Fruit fly (Drosophila melanogaster) ovary, adult (tissue): Measurements from ENCODE around the gene r.
A peak's percentile ranks its signal among the peaks of the same experiment; 100 is the strongest.

Source experiments
- CG17801 ChIP-seq: fragments of 200-800 bp; optimal IDR thresholded peaks from 2 replicates; lab custom pipeline; 2019; ENCODE audit warnings: missing biosample characterization, mild to moderate bottlenecking, missing genetic modification characterization, moderate library complexity; ENCODE audit not compliant: partially characterized antibody

The r gene

DNA sequence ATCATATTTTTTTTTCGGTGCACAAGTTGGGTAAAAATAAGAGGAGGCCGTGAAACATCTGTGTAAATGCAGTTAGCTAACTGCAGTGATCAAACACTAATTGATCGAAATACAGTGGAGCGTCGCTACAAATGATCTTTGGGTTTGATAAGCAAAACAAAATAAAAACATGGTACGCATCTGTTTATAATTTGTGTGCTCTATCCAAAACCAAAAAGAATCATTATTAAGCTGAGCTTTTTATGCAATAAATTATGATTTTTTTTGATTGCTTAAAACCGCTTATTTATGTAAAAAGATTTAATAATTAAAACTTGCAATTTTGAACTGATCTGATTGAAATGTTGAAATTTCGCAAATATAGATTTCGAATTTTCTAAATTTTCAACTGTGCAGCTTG, 15.1 kb downstream of the r start:
- TF ChIP-seq CG17801 (GFP tag; lab: Kevin White, UChicago) = no peak

dm6 chrX:16670691-16671481, 15.7 kb downstream of the r start:
- TF ChIP-seq CG17801 (GFP tag; lab: Kevin White, UChicago) = no peak

DNA sequence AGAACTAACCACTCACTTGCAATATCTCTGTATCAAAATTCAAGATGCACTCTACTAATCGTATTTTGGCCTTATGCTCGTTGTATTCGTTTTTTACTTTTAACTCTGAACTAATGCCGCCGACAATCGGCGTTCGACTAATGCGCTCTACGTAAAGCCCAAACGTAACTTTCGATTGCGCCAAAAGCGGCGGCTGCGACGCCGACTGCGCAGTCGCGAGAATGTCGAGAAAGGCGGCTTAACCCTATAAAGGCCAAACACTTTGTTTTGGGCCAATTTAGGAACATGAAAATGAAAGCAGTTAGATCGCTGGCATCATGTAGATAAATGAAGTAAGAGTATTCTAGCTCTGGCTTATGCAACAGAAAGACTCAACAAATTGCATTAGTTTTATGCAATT, 17.7 kb downstream of the r start:
- no peak for TF ChIP-seq CG17801 (GFP tag; lab: Kevin White, UChicago)

dm6 chrX:16674538-16674937, 19.4 kb downstream of the r start:
- TF ChIP-seq CG17801 (GFP tag; lab: Kevin White, UChicago) = no peak

DNA sequence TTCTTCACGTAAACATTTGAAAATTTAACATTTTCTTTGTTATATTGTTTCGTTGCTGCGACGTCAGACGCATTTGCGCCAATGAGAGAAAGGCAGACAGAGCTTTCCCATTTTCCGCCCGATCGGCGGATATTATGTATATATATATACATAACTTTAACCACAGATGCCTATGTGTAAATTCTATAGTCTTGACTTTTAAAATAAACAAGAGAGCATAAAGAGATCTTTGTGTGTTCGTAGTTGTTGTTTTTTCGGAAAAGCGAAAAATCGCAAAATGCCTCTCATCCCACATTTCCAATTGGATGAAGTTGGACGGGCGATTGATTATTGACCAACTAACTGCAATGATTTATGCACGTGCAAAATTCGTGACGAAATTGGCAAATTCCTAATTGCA, 21.5 kb downstream of the r start, which contains the start of gene CG13012:
TSS of gene CG13012 (minus strand) at position 101 of the 400 bp plus-strand sequence.
- no peak for TF ChIP-seq CG17801 (GFP tag; lab: Kevin White, UChicago)

- no peak for TF ChIP-seq CG17801 (GFP tag; lab: Kevin White, UChicago)
These were observed 22.0 kb downstream of the r start for dm6 chrX:16677163-16677562.

DNA sequence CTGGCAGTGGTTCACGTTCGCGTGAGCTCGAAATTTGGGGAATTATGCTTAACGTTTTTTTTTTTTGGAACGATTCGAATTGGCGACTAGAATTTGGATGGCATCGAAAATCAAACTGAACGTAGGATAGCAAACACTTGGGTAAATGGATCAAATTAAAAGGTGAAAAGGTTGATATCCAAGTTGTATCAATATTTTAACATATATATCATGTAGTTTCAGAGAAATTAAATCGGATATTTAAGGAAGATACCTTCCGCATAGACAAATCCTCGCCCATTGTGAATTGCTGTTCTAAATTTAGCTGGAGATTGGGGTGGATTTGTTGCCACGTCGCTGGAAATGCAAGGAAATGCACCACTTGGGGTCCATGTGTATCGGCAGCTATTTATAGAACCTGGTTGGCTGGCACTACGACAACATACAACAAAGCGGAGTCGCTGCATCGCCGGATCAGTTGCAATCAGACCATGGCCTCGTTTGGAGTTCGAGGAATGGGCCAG, 23.7 kb downstream of the r start, which contains the start of the genes CG13010 and sing:
TSS of gene CG13010 (minus strand) at position 101 of the 503 bp plus-strand sequence.
TSS of gene sing (plus strand) at position 453 of the 503 bp plus-strand sequence.
- no peak for TF ChIP-seq CG17801 (GFP tag; lab: Kevin White, UChicago)

- TF ChIP-seq CG17801 (GFP tag; lab: Kevin White, UChicago) = no peak
These were observed 28.6 kb downstream of the r start, which contains the start of gene Axs for dm6 chrX:16683765-16684164. Axs (minus strand) TSS chrX:16683895.

dm6 chrX:16687400-16688105, 32.4 kb downstream of the r start:
- TF ChIP-seq CG17801 (GFP tag; lab: Kevin White, UChicago) = no peak

- no peak for TF ChIP-seq CG17801 (GFP tag; lab: Kevin White, UChicago)
These were observed 32.9 kb downstream of the r start for dm6 chrX:16688106-16688459.

dm6 chrX:16689339-16689738, 34.2 kb downstream of the r start:
- no peak for TF ChIP-seq CG17801 (GFP tag; lab: Kevin White, UChicago)

DNA sequence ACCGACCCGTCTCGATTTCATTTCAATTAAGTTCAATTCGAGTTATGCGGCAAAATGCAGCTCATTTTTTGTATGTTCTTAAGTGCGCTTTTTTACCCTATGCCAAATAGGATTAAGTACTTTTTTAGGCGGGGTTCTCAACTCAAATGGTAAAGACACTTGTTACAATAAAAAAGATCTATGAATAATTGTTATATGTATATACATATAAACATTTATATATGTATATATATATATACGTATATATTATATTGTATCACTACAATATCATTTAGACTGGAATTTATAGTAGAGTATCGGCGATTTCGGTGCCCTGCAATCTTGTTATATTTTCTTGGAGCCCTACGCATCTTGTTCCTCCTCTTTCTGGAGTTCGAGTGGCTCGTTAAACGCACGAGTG, 34.8 kb downstream of the r start:
- TF ChIP-seq CG17801 (GFP tag; lab: Kevin White, UChicago) = no peak

DNA sequence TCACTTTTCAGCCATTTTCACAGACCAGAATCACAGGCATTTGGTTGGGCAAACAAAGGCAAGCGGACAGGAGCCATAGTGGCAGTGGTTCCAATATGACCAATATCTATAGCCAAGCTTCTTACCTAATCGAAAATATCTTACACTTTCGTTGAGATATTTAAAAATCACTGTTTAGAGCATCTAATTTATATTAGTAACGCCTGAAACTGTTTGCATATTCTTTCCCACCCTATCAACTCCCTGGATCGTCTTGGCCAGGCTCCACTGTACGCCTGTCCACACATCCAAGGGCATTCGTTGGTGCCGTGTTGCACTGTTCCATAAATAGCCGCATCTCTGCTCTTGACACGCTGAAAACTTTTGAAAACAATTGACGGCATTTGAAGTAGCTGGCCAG, 35.3 kb downstream of the r start:
- no peak for TF ChIP-seq CG17801 (GFP tag; lab: Kevin White, UChicago)

- TF ChIP-seq CG17801 (GFP tag; lab: Kevin White, UChicago) = peak; percentile 49
These were observed 36.3 kb downstream of the r start for dm6 chrX:16691440-16691839.

dm6 chrX:16692325-16692724, 37.2 kb downstream of the r start:
- no peak for TF ChIP-seq CG17801 (GFP tag; lab: Kevin White, UChicago)
